Fruit fly (Drosophila melanogaster): ENCODE results near the gene Nup154.

Gene Nup154

dm6 chr2L:11057333-11058110 lies 52.9 kb downstream of the Nup154 start (continued):
- TF ChIP-seq gfzf (GFP tag; optimal IDR thresholded peaks at IDR 0.05) (no peak), Gsc (GFP tag; IDR thresholded peaks at IDR 0.05) (no peak), CG11247 (GFP tag; IDR thresholded peaks at IDR 0.05) (peak; percentile 72), luna (GFP tag; optimal IDR thresholded peaks at IDR 0.05) (no peak), CG13296 (GFP tag; optimal IDR thresholded peaks at IDR 0.05) (peak; percentile 77), CG10209 (GFP tag; optimal IDR thresholded peaks at IDR 0.05) (peak; percentile 79), CG12744 (GFP tag; optimal IDR thresholded peaks at IDR 0.05) (peak; percentile 42), ci (GFP tag; IDR thresholded peaks at IDR 0.05) (peak; percentile 61), MTF-1 (GFP tag; optimal IDR thresholded peaks at IDR 0.05; ENCODE audit: borderline replicate concordance) (no peak), ken (GFP tag; IDR thresholded peaks at IDR 0.05) (peak; percentile 79), CG15073 (GFP tag; optimal IDR thresholded peaks at IDR 0.05) (peak; percentile 12), pum (GFP tag; optimal IDR thresholded peaks at IDR 0.05) (peak; percentile 38), zfh2 (GFP tag; optimal IDR thresholded peaks at IDR 0.05) (peak; percentile 61), aop (GFP tag; IDR thresholded peaks at IDR 0.05) (no peak), CG6813 (GFP tag; optimal IDR thresholded peaks at IDR 0.05) (no peak), dati (GFP tag; IDR thresholded peaks at IDR 0.05) (no peak), CG5180 (GFP tag; optimal IDR thresholded peaks at IDR 0.05) (peak; percentile 53), CrebB (tag; optimal IDR thresholded peaks at IDR 0.05) (peak; percentile 22), Ptx1 (GFP tag; IDR thresholded peaks at IDR 0.05) (peak; percentile 92), CG2889 (GFP tag; IDR thresholded peaks at IDR 0.05) (peak; percentile 39; the same call in 1 of the 3 replicates), H15 (GFP tag; IDR thresholded peaks at IDR 0.05) (no peak; the same call in 2 of the 3 replicates), dimm (GFP tag; IDR thresholded peaks at IDR 0.05) (0 out of 2 replicates have a peak, but pooled peaks have one; percentile 8), NK7.1 (GFP tag; optimal IDR thresholded peaks at IDR 0.05) (no peak), CG14014 (GFP tag; IDR thresholded peaks at IDR 0.05) (peak; percentile 67), oc (tag; optimal IDR thresholded peaks at IDR 0.05) (peak; percentile 70), Camta (GFP tag; optimal IDR thresholded peaks at IDR 0.05) (peak; percentile 47), CG4360 (GFP tag; IDR thresholded peaks at IDR 0.05) (no peak), chm (GFP tag; IDR thresholded peaks at IDR 0.05) (peak; percentile 22), CG1024 (GFP tag; IDR thresholded peaks at IDR 0.05) (peak; percentile 45; the same call in 1 of the 2 replicates), Chrac-16 (GFP tag; optimal IDR thresholded peaks at IDR 0.05) (peak; percentile 72), CG12391 (tag; optimal IDR thresholded peaks at IDR 0.05) (peak; percentile 67), CG2116 (GFP tag; optimal IDR thresholded peaks at IDR 0.05) (peak; percentile 49), mirr (GFP tag; optimal IDR thresholded peaks at IDR 0.05) (peak; percentile 28), CG10543 (GFP tag; optimal IDR thresholded peaks at IDR 0.05) (peak; percentile 69), odd (GFP tag; optimal IDR thresholded peaks at IDR 0.05) (peak; percentile 47), dan (GFP tag; IDR thresholded peaks at IDR 0.05) (no peak), CG7556 (GFP tag; optimal IDR thresholded peaks at IDR 0.05) (peak; percentile 89), eve (GFP tag; optimal IDR thresholded peaks at IDR 0.05) (peak in 1 of 2 experiments; percentile 85), sc (optimal IDR thresholded peaks at IDR 0.05) (no peak), sc (GFP tag; optimal IDR thresholded peaks at IDR 0.05) (peak; percentile 50), CG10147 (GFP tag; optimal IDR thresholded peaks at IDR 0.05) (peak; percentile 68), CG17186 (GFP tag; optimal IDR thresholded peaks at IDR 0.05) (no peak), Hand (GFP tag; optimal IDR thresholded peaks at IDR 0.05) (no peak), Med (GFP tag) (peak; percentile 87), Dip3 (GFP tag; optimal IDR thresholded peaks at IDR 0.05) (peak; percentile 26), CG7928 (GFP tag; optimal IDR thresholded peaks at IDR 0.05) (no peak), Mad (GFP tag; optimal IDR thresholded peaks at IDR 0.05) (peak; percentile 75), CG17912 (GFP tag; optimal IDR thresholded peaks at IDR 0.05) (no peak), CG34422 (GFP tag; IDR thresholded peaks at IDR 0.05) (peak; percentile 40; the same call in 2 of the 3 replicates), ATbp (GFP tag; optimal IDR thresholded peaks at IDR 0.05) (peak; percentile 69)
